Worm (Caenorhabditis elegans): Measurements from ENCODE around the gene cpg-18.

Gene cpg-18

ce11 chrIV:5783675-5784074, 48.9 kb downstream of the cpg-18 start:
- no peak for TF ChIP-seq elt-1 (tag; optimal IDR thresholded peaks at IDR 0.05)
- no peak for TF ChIP-seq nhr-28 (tag; optimal IDR thresholded peaks at IDR 0.05)

All from whole organism, L3 larva.